Fruit fly (Drosophila melanogaster) whole organism, embryonic: ENCODE data around the gene dlp.

Source experiments
- BtbVII ChIP-seq: fragments of 200-800 bp; sonication (Bioruptor generic); optimal IDR thresholded peaks from 3 replicates; lab custom pipeline; 2017; ENCODE audit warnings: missing biosample characterization, mild to moderate bottlenecking, missing genetic modification characterization
- CG10543 ChIP-seq: fragments of 200-800 bp; sonication (Bioruptor generic); optimal IDR thresholded peaks from 3 replicates; lab custom pipeline; 2017; ENCODE audit warnings: missing biosample characterization, mild to moderate bottlenecking, missing genetic modification characterization, moderate library complexity
- CG9437 ChIP-seq: fragments of 200-800 bp; sonication (Bioruptor generic); optimal IDR thresholded peaks from 2 replicates; lab custom pipeline; 2018; ENCODE audit warnings: missing biosample characterization, mild to moderate bottlenecking, missing genetic modification characterization
- mirr ChIP-seq: fragments of 200-800 bp; sonication (Bioruptor generic); optimal IDR thresholded peaks from 3 replicates; lab custom pipeline; 2018; ENCODE audit warnings: missing biosample characterization, mild to moderate bottlenecking, missing genetic modification characterization
- pros ChIP-seq: fragments of 200-800 bp; sonication (Bioruptor generic); optimal IDR thresholded peaks from 3 replicates; lab custom pipeline; 2019; ENCODE audit warnings: missing biosample characterization, mild to moderate bottlenecking, missing genetic modification characterization, moderate library complexity

dm6 chr3L:14663750-14664149, 31.3 kb downstream of the dlp start:
- TF ChIP-seq CG10543 (no peak), CG9437 (no peak), pros (GFP tag; lab: Kevin White, UChicago) (no peak), BtbVII (GFP tag; lab: Kevin White, UChicago) (no peak), mirr (GFP tag; lab: Kevin White, UChicago) (no peak)
